Worm (Caenorhabditis elegans) whole organism, late embryonic: Measurements from ENCODE around the gene W03F8.4.
A peak's percentile ranks its signal among the peaks of the same experiment; 100 is the strongest.

Experiments
- C08G9.2 ChIP-seq: sonication (generic microtip); optimal IDR thresholded peaks from 2 replicates; lab custom pipeline; 2016; ENCODE audit warnings: mild to moderate bottlenecking, missing genetic modification characterization, moderate library complexity, missing compliant biosample characterization
- C38D4.7 ChIP-seq: fragments of 200-800 bp; sonication (Bioruptor generic); optimal IDR thresholded peaks from 2 replicates; lab custom pipeline; 2018; ENCODE audit warnings: mild to moderate bottlenecking, missing genetic modification characterization, moderate library complexity, missing compliant biosample characterization
- K09A11.1 ChIP-seq: sonication (generic microtip); optimal IDR thresholded peaks from 2 replicates; lab custom pipeline; 2017; ENCODE audit warnings: antibody characterized with exemption, mild to moderate bottlenecking, missing genetic modification characterization, missing compliant biosample characterization; ENCODE audit not compliant: insufficient read depth
- ceh-19 ChIP-seq: fragments of 200-800 bp; sonication (Bioruptor generic); optimal IDR thresholded peaks from 2 replicates; lab custom pipeline; 2018; ENCODE audit warnings: mild to moderate bottlenecking, missing genetic modification characterization, missing compliant biosample characterization
- ceh-2 ChIP-seq: sonication (generic microtip); optimal IDR thresholded peaks from 2 replicates; lab custom pipeline; 2016; ENCODE audit warnings: missing genotype, missing genetic modification characterization, missing compliant biosample characterization
- ceh-22 ChIP-seq: sonication (generic microtip); optimal IDR thresholded peaks from 2 replicates; lab custom pipeline; 2017; ENCODE audit warnings: missing biosample characterization, missing genetic modification characterization
- ceh-30 ChIP-seq: fragments of 150-350 bp; optimal IDR thresholded peaks from 2 replicates; lab custom pipeline; 2014; ENCODE audit warnings: missing biosample characterization, missing genetic modification characterization
- ceh-31 ChIP-seq: sonication (generic microtip); optimal IDR thresholded peaks from 2 replicates; lab custom pipeline; 2016; ENCODE audit warnings: missing genetic modification characterization, missing compliant biosample characterization
- ceh-45 ChIP-seq: fragments of 200-800 bp; sonication (Bioruptor generic); IDR thresholded peaks from 2 replicates; pipeline ENCODE4 v1.3.6; 2022; ENCODE audit warnings: missing genetic modification reagents, missing genetic modification characterization, missing compliant biosample characterization
- ceh-6 ChIP-seq: fragments of 200-800 bp; sonication (Bioruptor generic); optimal IDR thresholded peaks from 2 replicates; lab custom pipeline; 2018; ENCODE audit warnings: mild to moderate bottlenecking, missing genetic modification characterization, missing compliant biosample characterization
- ceh-9 ChIP-seq: sonication (generic microtip); optimal IDR thresholded peaks from 2 replicates; lab custom pipeline; 2016; ENCODE audit warnings: mild to moderate bottlenecking, missing genetic modification characterization, inconsistent platforms, missing compliant biosample characterization
- che-1 ChIP-seq: sonication (generic microtip); optimal IDR thresholded peaks from 2 replicates; lab custom pipeline; 2016; ENCODE audit warnings: mild to moderate bottlenecking, missing genetic modification characterization, missing compliant biosample characterization
- dmd-4 ChIP-seq: sonication (generic microtip); optimal IDR thresholded peaks from 2 replicates; lab custom pipeline; 2016; ENCODE audit warnings: borderline replicate concordance, missing genetic modification characterization, missing compliant biosample characterization
- elt-4 ChIP-seq: sonication (generic microtip); optimal IDR thresholded peaks from 2 replicates; lab custom pipeline; 2016; ENCODE audit warnings: missing genetic modification characterization, missing compliant biosample characterization
- eyg-1 ChIP-seq: sonication (generic microtip); optimal IDR thresholded peaks from 2 replicates; lab custom pipeline; 2016; ENCODE audit warnings: missing genotype, missing genetic modification characterization, missing compliant biosample characterization
- fkh-10 ChIP-seq: fragments of 150-350 bp; optimal IDR thresholded peaks from 2 replicates; lab custom pipeline; 2014; ENCODE audit warnings: missing biosample characterization, missing genetic modification reagents, missing genetic modification characterization
- hlh-13 ChIP-seq: fragments of 200-800 bp; sonication (Bioruptor generic); optimal IDR thresholded peaks from 2 replicates; lab custom pipeline; 2018; ENCODE audit warnings: mild to moderate bottlenecking, missing genetic modification characterization, missing compliant biosample characterization
- hlh-15 ChIP-seq: sonication (generic microtip); optimal IDR thresholded peaks from 2 replicates; lab custom pipeline; 2016; ENCODE audit warnings: missing genetic modification characterization, missing compliant biosample characterization
- hlh-30 ChIP-seq: sonication (generic microtip); optimal IDR thresholded peaks from 2 replicates; lab custom pipeline; 2017; ENCODE audit warnings: antibody characterized with exemption, missing genetic modification characterization, missing compliant biosample characterization; ENCODE audit not compliant: insufficient read depth
- hlh-8 ChIP-seq: sonication (generic microtip); optimal IDR thresholded peaks from 2 replicates; lab custom pipeline; 2016; ENCODE audit warnings: missing genotype, missing genetic modification characterization, missing compliant biosample characterization
- madf-2 ChIP-seq: sonication (generic microtip); optimal IDR thresholded peaks from 2 replicates; lab custom pipeline; 2017; ENCODE audit warnings: missing genetic modification characterization, missing compliant biosample characterization
- nfya-1 ChIP-seq: sonication (generic microtip); optimal IDR thresholded peaks from 2 replicates; lab custom pipeline; 2017; ENCODE audit warnings: missing genetic modification characterization, mild to moderate bottlenecking, missing compliant biosample characterization, antibody characterized with exemption, moderate library complexity
- odd-2 ChIP-seq: sonication (generic microtip); optimal IDR thresholded peaks from 2 replicates; lab custom pipeline; 2017; ENCODE audit warnings: antibody characterized with exemption, mild to moderate bottlenecking, missing genetic modification characterization, missing compliant biosample characterization
- pha-2 ChIP-seq: sonication (generic microtip); optimal IDR thresholded peaks from 2 replicates; lab custom pipeline; 2017; ENCODE audit warnings: mild to moderate bottlenecking, missing genetic modification characterization, missing compliant biosample characterization
- pqm-1 ChIP-seq: sonication (generic microtip); optimal IDR thresholded peaks from 2 replicates; lab custom pipeline; 2016; ENCODE audit warnings: missing genetic modification characterization, missing compliant biosample characterization
- pros-1 ChIP-seq: fragments of 150-350 bp; optimal IDR thresholded peaks from 2 replicates; lab custom pipeline; 2014; ENCODE audit warnings: missing biosample characterization, missing genetic modification reagents, missing genetic modification characterization
- ref-2 ChIP-seq: sonication (generic microtip); optimal IDR thresholded peaks from 2 replicates; lab custom pipeline; 2016; ENCODE audit warnings: missing genetic modification characterization, missing compliant biosample characterization
- sdc-2 ChIP-seq: sonication (generic microtip); optimal IDR thresholded peaks from 2 replicates; lab custom pipeline; 2016; ENCODE audit warnings: missing genotype, missing genetic modification characterization, missing compliant biosample characterization
- tbx-7 ChIP-seq: sonication (generic microtip); optimal IDR thresholded peaks from 2 replicates; lab custom pipeline; 2016; ENCODE audit warnings: missing genotype, missing genetic modification characterization, missing compliant biosample characterization
- unc-3 ChIP-seq, 2 experiments: fragments of 200-800 bp in 1 of 2; sonication (Bioruptor generic) in 1 of 2; sonication (generic microtip) in 1 of 2; conservative IDR thresholded peaks in 1 of 2; optimal IDR thresholded peaks in 1 of 2; 2 replicates each; pipeline versions ENCODE4 v1.3.6 to Lab custom; 2016 to 2022; ENCODE audit warnings: missing compliant biosample characterization in 2 of 2, missing genetic modification characterization in 2 of 2, missing genetic modification reagents in 1 of 2
- unc-42 ChIP-seq: sonication (generic microtip); optimal IDR thresholded peaks from 2 replicates; lab custom pipeline; 2016; ENCODE audit warnings: missing genotype, missing genetic modification characterization, missing compliant biosample characterization
- unc-55 ChIP-seq: sonication (generic microtip); optimal IDR thresholded peaks from 2 replicates; lab custom pipeline; 2017; ENCODE audit warnings: missing biosample characterization, missing genetic modification reagents, missing genetic modification characterization
- unc-86 ChIP-seq: sonication (generic microtip); optimal IDR thresholded peaks from 2 replicates; lab custom pipeline; 2016; ENCODE audit warnings: missing genetic modification characterization, missing compliant biosample characterization
- ztf-16 ChIP-seq: sonication (generic microtip); optimal IDR thresholded peaks from 2 replicates; lab custom pipeline; 2017; ENCODE audit warnings: missing genetic modification characterization, missing compliant biosample characterization

W03F8.4 gene

DNA sequence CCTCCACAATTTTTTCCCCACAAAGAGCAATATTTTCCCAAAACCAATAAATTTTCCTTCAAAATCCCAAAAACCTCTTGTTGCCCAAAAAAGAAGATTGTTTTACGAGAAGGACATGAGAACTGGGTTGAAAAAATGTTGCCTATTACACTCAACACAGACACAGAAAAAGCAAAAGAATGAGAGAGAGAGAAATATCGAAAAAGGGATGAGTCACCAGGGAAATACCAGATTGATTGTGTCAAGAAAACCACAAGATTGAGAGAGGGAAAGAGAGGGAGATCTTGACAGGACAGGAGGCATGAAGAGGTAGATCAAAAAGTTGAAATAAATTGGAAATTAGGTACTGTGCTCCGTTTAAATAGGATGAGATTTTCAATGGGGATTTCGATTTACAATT is 49.1 kb upstream of the W03F8.4 start:
- TF ChIP-seq ceh-45 (GFP tag; lab: Robert Waterston, UW) (no peak), unc-55 (GFP tag; lab: Kevin White, UChicago) (no peak), fkh-10 (no peak), hlh-30 (tag; lab: Kevin White, UChicago) (no peak), pqm-1 (tag; lab: Kevin White, UChicago) (no peak), C38D4.7 (no peak), hlh-15 (no peak), sdc-2 (tag; lab: Kevin White, UChicago) (no peak), hlh-13 (no peak), ref-2 (tag; lab: Kevin White, UChicago) (no peak), ceh-19 (GFP tag; lab: Kevin White, UChicago) (no peak), nfya-1 (tag; lab: Kevin White, UChicago) (no peak), unc-86 (tag; lab: Kevin White, UChicago) (no peak), ceh-6 (GFP tag; lab: Kevin White, UChicago) (no peak), pros-1 (tag; lab: Kevin White, UChicago) (no peak), K09A11.1 (tag; lab: Kevin White, UChicago) (no peak), ceh-22 (tag; lab: Kevin White, UChicago) (no peak), ceh-2 (tag; lab: Kevin White, UChicago) (no peak), tbx-7 (tag; lab: Kevin White, UChicago) (no peak)

DNA sequence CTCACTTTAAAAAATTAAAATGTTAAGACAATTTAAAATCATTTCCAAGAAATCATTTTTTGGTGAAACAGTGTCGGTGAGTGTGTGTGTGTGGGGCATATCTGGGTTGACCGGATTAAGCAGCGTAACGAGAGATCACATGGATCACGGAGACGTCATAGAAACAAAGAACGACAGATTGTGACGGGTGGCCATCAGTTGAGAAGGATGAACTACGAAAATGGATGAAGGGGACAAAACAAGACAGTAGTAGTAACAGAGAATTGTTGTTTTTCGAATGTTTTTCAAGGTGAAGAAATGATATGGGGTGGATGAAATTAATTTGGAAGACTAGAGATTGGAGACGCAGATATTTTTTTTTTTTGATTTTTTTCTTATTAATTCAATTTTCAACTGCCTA is 47.4 kb upstream of the W03F8.4 start:
- TF ChIP-seq hlh-8 (tag; lab: Kevin White, UChicago) = no peak
- TF ChIP-seq unc-55 (GFP tag; lab: Kevin White, UChicago) = peak; percentile 15

DNA sequence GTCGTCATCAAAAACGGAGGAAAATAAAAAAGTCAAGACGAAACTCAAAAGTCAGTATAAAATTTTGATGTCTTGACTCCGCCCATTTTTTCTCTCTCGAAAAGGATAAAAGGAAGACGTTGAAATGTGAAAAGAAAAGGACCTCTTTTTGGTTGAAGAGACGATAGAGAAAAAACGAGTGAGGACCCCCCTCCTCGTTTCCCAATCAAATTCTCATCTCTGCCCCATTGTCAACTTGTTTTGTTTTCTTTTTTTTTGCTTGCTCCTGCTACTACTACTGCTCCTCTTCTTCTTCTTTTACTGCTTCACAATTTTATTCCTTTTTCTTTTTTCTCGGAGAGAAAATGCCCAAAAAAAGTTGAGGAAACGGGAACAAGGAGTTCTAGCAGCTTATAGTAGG is 46.1 kb upstream of the W03F8.4 start:
- TF ChIP-seq unc-42 (tag; lab: Kevin White, UChicago) = peak; percentile 88
- TF ChIP-seq eyg-1 = no peak

DNA sequence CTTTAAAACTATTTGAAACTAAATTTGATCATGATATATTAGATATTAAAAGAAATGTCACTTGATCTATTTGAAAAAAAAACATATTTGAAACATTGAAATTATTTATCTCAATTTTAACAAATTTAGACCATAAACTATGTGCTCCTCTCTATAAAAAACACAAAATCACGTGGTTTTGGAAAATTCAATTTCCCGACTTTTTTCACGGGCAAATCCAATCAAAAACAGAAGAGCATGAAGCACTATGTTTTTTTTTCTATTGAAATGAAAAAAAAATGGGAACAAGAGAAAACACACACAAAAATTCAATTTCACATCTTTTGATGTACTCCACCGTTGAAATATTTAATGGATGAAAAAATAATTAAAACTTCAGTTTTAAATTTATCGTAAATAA is 44.7 kb upstream of the W03F8.4 start:
- TF ChIP-seq pha-2 (no peak), unc-42 (tag; lab: Kevin White, UChicago) (peak; percentile 72)

DNA sequence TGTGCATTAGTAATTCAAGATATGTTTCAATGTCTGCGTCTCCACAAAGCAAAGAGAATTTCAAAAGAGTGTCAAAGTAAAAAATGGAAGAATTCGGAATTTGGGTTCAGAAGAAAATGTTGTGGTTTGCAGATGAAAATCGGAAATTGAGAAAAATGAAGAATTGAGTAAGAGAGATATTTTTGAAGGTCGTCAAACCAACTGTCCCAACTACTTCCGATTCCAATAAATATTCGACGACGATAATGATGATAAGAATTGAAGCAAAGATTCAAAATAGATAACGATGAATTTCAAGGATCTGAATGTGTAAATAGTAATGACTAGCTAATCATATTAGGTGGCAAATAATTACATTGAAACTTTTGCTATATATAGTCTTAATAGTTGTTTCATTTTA is 44.0 kb upstream of the W03F8.4 start:
- TF ChIP-seq unc-3 (GFP tag; conservative IDR thresholded peaks at IDR 0.05; lab: Robert Waterston, UW) (no peak), unc-3 (tag; optimal IDR thresholded peaks at IDR 0.05; lab: Kevin White, UChicago) (no peak), elt-4 (no peak), che-1 (tag; lab: Kevin White, UChicago) (no peak), odd-2 (tag; lab: Kevin White, UChicago) (no peak)

DNA sequence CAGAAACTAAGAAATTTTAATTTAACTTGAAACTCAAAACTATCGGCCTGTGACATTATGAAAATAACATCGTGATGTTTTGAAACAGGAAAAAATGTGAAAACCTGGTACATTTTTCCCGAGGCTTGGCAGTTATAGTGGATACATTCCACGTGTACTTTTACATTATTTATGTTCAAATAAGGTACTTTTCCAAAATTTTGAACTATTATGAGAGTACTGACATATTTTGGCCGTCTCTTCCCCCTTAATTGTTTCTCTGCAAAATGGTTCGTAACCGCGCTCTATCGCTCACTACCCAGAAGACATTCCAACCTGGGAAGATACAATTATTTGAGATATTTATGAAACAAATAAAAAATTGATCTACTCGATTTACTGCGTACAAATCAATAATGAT is 34.1 kb upstream of the W03F8.4 start, which contains the start of gene C24D10.5:
Gene C24D10.5, plus strand, starts transcription at position 301 of the 400 bp plus-strand sequence.
- TF ChIP-seq dmd-4 (tag; lab: Kevin White, UChicago) (no peak), ref-2 (tag; lab: Kevin White, UChicago) (no peak), ceh-31 (no peak), ztf-16 (tag; lab: Kevin White, UChicago) (no peak), C08G9.2 (tag; lab: Kevin White, UChicago) (no peak), sdc-2 (tag; lab: Kevin White, UChicago) (no peak), hlh-13 (no peak), hlh-30 (tag; lab: Kevin White, UChicago) (no peak), ceh-30 (tag; lab: Kevin White, UChicago) (no peak), eyg-1 (no peak), pha-2 (no peak), unc-3 (GFP tag; conservative IDR thresholded peaks at IDR 0.05; lab: Robert Waterston, UW) (no peak), unc-3 (tag; optimal IDR thresholded peaks at IDR 0.05; lab: Kevin White, UChicago) (no peak), ceh-9 (tag; lab: Kevin White, UChicago) (no peak), madf-2 (no peak), ceh-22 (tag; lab: Kevin White, UChicago) (no peak), tbx-7 (tag; lab: Kevin White, UChicago) (no peak)
